Worm (Caenorhabditis elegans) whole organism, L3 larva: Measurements from ENCODE around the gene alh-8.

Experiments
- R02D3.7 ChIP-seq: fragments of 150-350 bp; optimal IDR thresholded peaks from 2 replicates; lab custom pipeline; 2014; ENCODE audit warnings: missing biosample characterization, missing genetic modification characterization
- elt-1 ChIP-seq: fragments of 150-350 bp; optimal IDR thresholded peaks from 2 replicates; lab custom pipeline; 2014; ENCODE audit warnings: missing biosample characterization, missing genetic modification characterization
- lin-15B ChIP-seq: fragments of 150-350 bp; optimal IDR thresholded peaks from 2 replicates; lab custom pipeline; 2014; ENCODE audit warnings: missing biosample characterization, missing genetic modification characterization
- nhr-28 ChIP-seq: fragments of 150-350 bp; optimal IDR thresholded peaks from 2 replicates; lab custom pipeline; 2014; ENCODE audit warnings: missing biosample characterization, missing genetic modification characterization

- no peak for TF ChIP-seq nhr-28 (tag; lab: Kevin White, UChicago)
- TF ChIP-seq elt-1 (tag; lab: Kevin White, UChicago), result no peak
- no peak for TF ChIP-seq R02D3.7 (tag; lab: Kevin White, UChicago)
- no peak for TF ChIP-seq lin-15B (tag; lab: Kevin White, UChicago)
Measured at ce11 chrII:11690868-11691267, 38.0 kb upstream of the alh-8 start.
